Fruit fly (Drosophila melanogaster) whole organism, pupa: ENCODE measurements around the gene CG4009.

Experiments used
- CG10348 ChIP-seq: fragments of 200-800 bp; sonication (Bioruptor generic); IDR thresholded peaks from 2 replicates; pipeline ENCODE4 v1.3.6; 2022; ENCODE audit warnings: missing biosample characterization, missing genetic modification characterization
- CG13204 ChIP-seq: fragments of 200-800 bp; sonication (Bioruptor generic); optimal IDR thresholded peaks from 2 replicates; lab custom pipeline; 2018; ENCODE audit warnings: missing biosample characterization, mild to moderate bottlenecking, missing genetic modification characterization, moderate library complexity
- CG14655 ChIP-seq: fragments of 200-800 bp; sonication (Bioruptor generic); optimal IDR thresholded peaks from 3 replicates; lab custom pipeline; 2017; ENCODE audit warnings: mild to moderate bottlenecking, missing biosample characterization, missing genetic modification reagents, missing genetic modification characterization
- CG4496 ChIP-seq: fragments of 200-800 bp; sonication (Bioruptor generic); IDR thresholded peaks from 3 replicates; pipeline ENCODE4 v1.3.6; 2022; ENCODE audit warnings: missing biosample characterization, missing genetic modification characterization
- CG8301 ChIP-seq: fragments of 200-800 bp; sonication (Bioruptor generic); optimal IDR thresholded peaks from 2 replicates; lab custom pipeline; 2018; ENCODE audit warnings: missing biosample characterization, mild to moderate bottlenecking, missing genetic modification characterization
- CG9948 ChIP-seq: fragments of 200-800 bp; sonication (Bioruptor generic); optimal IDR thresholded peaks from 2 replicates; lab custom pipeline; 2018; ENCODE audit warnings: missing biosample characterization, mild to moderate bottlenecking, missing genetic modification characterization, moderate library complexity
- D1 ChIP-seq: fragments of 200-800 bp; sonication (Bioruptor generic); optimal IDR thresholded peaks from 2 replicates; lab custom pipeline; 2018; ENCODE audit warnings: missing biosample characterization, mild to moderate bottlenecking, missing genetic modification characterization, moderate library complexity
- EcR ChIP-seq: fragments of 200-800 bp; sonication (Bioruptor generic); optimal IDR thresholded peaks from 3 replicates; lab custom pipeline; 2019; ENCODE audit warnings: missing biosample characterization, missing genetic modification characterization, mild to moderate bottlenecking, moderate library complexity, missing genetic modification reagents
- Ets98B ChIP-seq: fragments of 200-800 bp; sonication (Bioruptor generic); IDR thresholded peaks from 2 replicates; pipeline ENCODE4 v1.3.6; 2022; ENCODE audit warnings: missing biosample characterization, missing genetic modification characterization
- Pif1A ChIP-seq: fragments of 200-800 bp; sonication (Bioruptor generic); optimal IDR thresholded peaks from 3 replicates; lab custom pipeline; 2016; ENCODE audit warnings: missing biosample characterization, missing genetic modification characterization
- fd96Ca ChIP-seq: fragments of 200-800 bp; sonication (Bioruptor generic); IDR thresholded peaks from 3 replicates; pipeline ENCODE4 v1.3.6; 2022; ENCODE audit warnings: missing biosample characterization, missing genetic modification characterization
- rn ChIP-seq: fragments of 200-800 bp; sonication (Bioruptor generic); IDR thresholded peaks from 2 replicates; pipeline ENCODE4 v1.3.6; 2022; ENCODE audit warnings: missing biosample characterization, missing genetic modification characterization

DNA sequence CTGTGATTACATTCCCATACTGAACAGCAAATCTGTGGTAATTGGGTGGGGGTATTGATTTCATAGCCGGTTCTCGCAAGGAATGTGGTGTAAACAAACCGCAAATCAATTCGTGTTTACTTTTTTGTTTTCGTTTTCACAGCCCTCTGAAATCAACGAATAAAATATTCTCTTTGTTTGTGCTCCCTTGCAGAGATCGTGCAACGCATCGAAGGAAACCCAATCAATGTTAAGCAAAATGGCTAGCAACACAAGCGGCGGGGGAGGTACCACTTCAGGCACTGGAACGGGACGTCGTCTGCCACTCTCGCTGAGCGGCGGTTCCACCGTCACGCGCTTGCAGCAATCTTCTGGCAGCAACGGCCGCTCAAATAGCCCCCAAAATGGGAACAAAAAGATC is 46.6 kb upstream of the CG4009 start:
- TF ChIP-seq rn: no peak
- TF ChIP-seq Pif1A (GFP tag; lab: Kevin White, UChicago): no peak
- TF ChIP-seq CG13204: no peak
- TF ChIP-seq fd96Ca (GFP tag; lab: Robert Waterston, UW): no peak
- no peak for TF ChIP-seq CG9948 (tag; lab: Kevin White, UChicago)
- peak; percentile 4 for TF ChIP-seq EcR (GFP tag; lab: Kevin White, UChicago)
- no peak for TF ChIP-seq CG14655 (GFP tag; lab: Kevin White, UChicago)
- no peak for TF ChIP-seq D1 (tag; lab: Kevin White, UChicago)
- TF ChIP-seq Ets98B: no peak
- no peak for TF ChIP-seq CG10348 (GFP tag; lab: Robert Waterston, UW)
- TF ChIP-seq CG4496 (GFP tag; lab: Robert Waterston, UW): no peak
- TF ChIP-seq CG8301: no peak
